Worm (Caenorhabditis elegans): ENCODE results near the gene F57B1.9.

ce11 chrV:13197823-13198222 lies at the start of gene F57B1.9:
- TF ChIP-seq fkh-10 (GFP tag; optimal IDR thresholded peaks at IDR 0.05) (no peak), unc-42 (tag; optimal IDR thresholded peaks at IDR 0.05) (no peak), nfya-1 (tag; optimal IDR thresholded peaks at IDR 0.05) (no peak), pag-3 (tag; optimal IDR thresholded peaks at IDR 0.05; ENCODE audit: borderline replicate concordance) (no peak), ama-1 (optimal IDR thresholded peaks at IDR 0.05) (no peak), ceh-14 (tag; optimal IDR thresholded peaks at IDR 0.05) (no peak), ceh-9 (tag; optimal IDR thresholded peaks at IDR 0.05) (no peak), unc-55 (GFP tag; optimal IDR thresholded peaks at IDR 0.05) (no peak)

All from whole organism, late embryonic.